Fruit fly (Drosophila melanogaster): ENCODE data around the gene Sol1.

dm6 chr3R:12431030-12431489 is 45.0 kb downstream of the Sol1 start, which contains the start of gene Prosalpha2:
- TF ChIP-seq h (optimal IDR thresholded peaks at IDR 0.05) (no peak), psq (optimal IDR thresholded peaks at IDR 0.05) (no peak), Myc (optimal IDR thresholded peaks at IDR 0.05) (no peak), insv (optimal IDR thresholded peaks at IDR 0.05) (no peak), Sin3A (optimal IDR thresholded peaks at IDR 0.05) (no peak), ttk (optimal IDR thresholded peaks at IDR 0.05) (no peak)

Measured in Kc167 (cell line).